Fruit fly (Drosophila melanogaster): Measurements from ENCODE around the gene CG10853.

DNA sequence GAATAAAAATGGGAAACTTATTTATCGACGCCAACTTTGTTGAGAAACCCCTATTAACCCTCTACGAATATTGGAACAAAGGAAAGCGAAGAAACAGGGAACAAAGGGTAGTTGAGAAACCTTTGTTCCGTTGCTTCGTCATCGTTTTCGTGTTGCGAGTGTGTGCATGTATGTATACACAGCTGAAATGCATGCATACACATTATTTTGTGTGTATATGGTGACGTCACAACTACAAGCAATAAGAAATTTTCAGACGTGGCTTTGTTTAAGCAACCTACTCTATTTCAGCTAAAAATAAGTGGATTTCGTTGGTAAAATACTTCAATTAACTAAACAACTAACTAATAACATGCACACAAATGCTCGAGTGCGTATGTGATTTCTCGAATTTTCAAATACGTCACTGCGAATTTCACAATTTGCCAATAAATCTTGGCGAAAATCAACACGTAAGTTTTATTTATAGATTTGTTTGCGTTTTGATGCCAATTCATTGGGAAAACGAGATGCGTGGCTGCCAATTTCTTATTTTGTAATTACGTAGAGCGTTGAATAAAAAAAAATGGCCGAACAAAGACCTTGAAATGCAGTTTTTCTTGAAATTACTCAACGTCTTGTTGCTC, 45.7 kb upstream of the CG10853 start:
- no peak for TF ChIP-seq topi (GFP tag; optimal IDR thresholded peaks at IDR 0.05)
- TF ChIP-seq achi (GFP tag; optimal IDR thresholded peaks at IDR 0.05), result no peak
- TF ChIP-seq lz (GFP tag; optimal IDR thresholded peaks at IDR 0.05), result no peak
- TF ChIP-seq Eip93F (GFP tag; optimal IDR thresholded peaks at IDR 0.05), result no peak
- no peak for TF ChIP-seq CG3919 (GFP tag; optimal IDR thresholded peaks at IDR 0.05)
- no peak for TF ChIP-seq CG3032 (tag; optimal IDR thresholded peaks at IDR 0.05)
- peak; percentile 44 for TF ChIP-seq Eip78C (GFP tag)
- peak; percentile 5 for TF ChIP-seq vri (GFP tag; optimal IDR thresholded peaks at IDR 0.05)
- no peak for TF ChIP-seq CG11902 (GFP tag; optimal IDR thresholded peaks at IDR 0.05)
- peak; percentile 7 for TF ChIP-seq spab (GFP tag; optimal IDR thresholded peaks at IDR 0.05)
- TF ChIP-seq acj6 (GFP tag; optimal IDR thresholded peaks at IDR 0.05), result no peak
- TF ChIP-seq Ets96B (tag; optimal IDR thresholded peaks at IDR 0.05), result no peak

Measured in whole organism, prepupa.